Fruit fly (Drosophila melanogaster) whole organism, prepupa: ENCODE results near the gene Cp19.

Source experiments
- Hr39 ChIP-seq: fragments of 200-800 bp; sonication (Bioruptor generic); optimal IDR thresholded peaks from 2 replicates; lab custom pipeline; 2016; ENCODE audit warnings: missing biosample characterization, missing genetic modification characterization
- Hr4 ChIP-seq: fragments of 200-800 bp; sonication (Bioruptor generic); optimal IDR thresholded peaks from 3 replicates; lab custom pipeline; 2016; ENCODE audit warnings: missing biosample characterization, missing genetic modification characterization
- Sox102F ChIP-seq: fragments of 200-800 bp; sonication (Bioruptor generic); optimal IDR thresholded peaks from 2 replicates; lab custom pipeline; 2016; ENCODE audit warnings: missing biosample characterization, mild to moderate bottlenecking, missing genetic modification characterization
- Sox14 ChIP-seq: fragments of 200-800 bp; sonication (Bioruptor generic); optimal IDR thresholded peaks from 3 replicates; lab custom pipeline; 2016; ENCODE audit warnings: missing biosample characterization, missing genetic modification characterization

DNA sequence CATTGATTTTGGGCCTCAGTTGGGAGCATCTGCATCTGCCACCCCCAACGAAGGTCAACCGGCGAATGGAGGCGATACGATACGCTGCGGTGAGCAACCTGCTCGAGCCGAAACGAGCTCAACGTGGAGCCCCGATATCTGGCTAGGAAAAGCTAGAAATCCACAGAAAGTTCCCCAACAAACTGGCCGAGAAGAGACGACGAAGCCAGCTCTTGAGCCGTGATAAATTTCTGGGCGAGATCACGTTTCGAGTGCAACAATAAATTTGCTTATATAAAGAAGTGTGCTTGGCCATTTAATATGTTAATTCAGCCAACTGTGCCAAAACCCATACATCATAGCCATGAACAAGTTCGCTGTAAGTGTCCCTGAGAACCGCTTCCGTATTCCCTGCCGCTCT, at the start of gene Cp19:
- TF ChIP-seq Hr39 (no peak), Hr4 (no peak), Sox102F (GFP tag; lab: Kevin White, UChicago) (no peak), Sox14 (GFP tag; lab: Kevin White, UChicago) (no peak)
